Worm (Caenorhabditis elegans) whole organism, early embryonic: ENCODE measurements around the gene elmd-1.

Experiments
- ama-1 ChIP-seq: fragments of 150-350 bp; optimal IDR thresholded peaks from 2 replicates; lab custom pipeline; 2014
- ets-7 ChIP-seq: sonication (generic microtip); optimal IDR thresholded peaks from 2 replicates; lab custom pipeline; 2016; ENCODE audit warnings: missing genotype, missing genetic modification characterization, missing compliant biosample characterization
- scrt-1 ChIP-seq: fragments of 200-800 bp; sonication (Bioruptor generic); IDR thresholded peaks from 2 replicates; pipeline ENCODE4 v1.3.6; 2022; ENCODE audit warnings: missing genetic modification characterization, missing compliant biosample characterization

- TF ChIP-seq ama-1 (lab: Kevin White, UChicago) (no peak), scrt-1 (no peak), ets-7 (tag; lab: Kevin White, UChicago) (no peak)
Observed at ce11 chrIII:3430667-3431066, 40.9 kb downstream of the elmd-1 start.
